Fruit fly (Drosophila melanogaster): ENCODE measurements around the gene Crag.

Crag gene

dm6 chrX:8560087-8560999 is 31.5 kb upstream of the Crag start, which contains the start of the genes CG12112 and Trf4-1 (continued):
- TF ChIP-seq ab (GFP tag; optimal IDR thresholded peaks at IDR 0.05) (no peak), grn (GFP tag; optimal IDR thresholded peaks at IDR 0.05) (peak; percentile 8), CG42726 (GFP tag; IDR thresholded peaks at IDR 0.05; ENCODE audit: partially characterized antibody) (no peak), br (optimal IDR thresholded peaks at IDR 0.05) (no peak), btn (GFP tag; optimal IDR thresholded peaks at IDR 0.05) (no peak), CHES-1-like (GFP tag; optimal IDR thresholded peaks at IDR 0.05) (no peak), gcm2 (GFP tag; optimal IDR thresholded peaks at IDR 0.05) (no peak), tin (GFP tag; optimal IDR thresholded peaks at IDR 0.05) (no peak), CG13775 (GFP tag; optimal IDR thresholded peaks at IDR 0.05) (no peak), z (GFP tag; IDR thresholded peaks at IDR 0.05) (no peak), slp2 (GFP tag; optimal IDR thresholded peaks at IDR 0.05) (no peak), klu (GFP tag; IDR thresholded peaks at IDR 0.05) (no peak), pfk (GFP tag; optimal IDR thresholded peaks at IDR 0.05) (no peak), CG3407 (GFP tag; optimal IDR thresholded peaks at IDR 0.05) (no peak), CG11398 (GFP tag; optimal IDR thresholded peaks at IDR 0.05) (no peak), fu2 (GFP tag; optimal IDR thresholded peaks at IDR 0.05) (no peak), CG7928 (GFP tag; optimal IDR thresholded peaks at IDR 0.05) (peak; percentile 10), gfzf (GFP tag; optimal IDR thresholded peaks at IDR 0.05) (peak; percentile 63), Trl (optimal IDR thresholded peaks at IDR 0.05) (no peak), Trl (GFP tag; optimal IDR thresholded peaks at IDR 0.05) (peak; percentile 12), B-H2 (GFP tag; optimal IDR thresholded peaks at IDR 0.05) (no peak), CG4707 (GFP tag; optimal IDR thresholded peaks at IDR 0.05) (no peak), CG6791 (GFP tag; IDR thresholded peaks at IDR 0.05; ENCODE audit: partially characterized antibody) (peak; percentile 80), CG12219 (GFP tag; optimal IDR thresholded peaks at IDR 0.05) (no peak), CG17802 (tag; optimal IDR thresholded peaks at IDR 0.05) (no peak), dati (GFP tag; IDR thresholded peaks at IDR 0.05) (no peak), CG8089 (GFP tag; optimal IDR thresholded peaks at IDR 0.05) (no peak), NFAT (GFP tag; IDR thresholded peaks at IDR 0.05) (no peak), yki (optimal IDR thresholded peaks at IDR 0.05) (no peak), CG34376 (GFP tag; optimal IDR thresholded peaks at IDR 0.05) (no peak), esg (GFP tag; conservative IDR thresholded peaks at IDR 0.05) (no peak), trem (tag; optimal IDR thresholded peaks at IDR 0.05) (peak; percentile 49), bigmax (GFP tag; optimal IDR thresholded peaks at IDR 0.05) (no peak), CG31441 (GFP tag; IDR thresholded peaks at IDR 0.05) (peak; percentile 35; the same call in 1 of the 2 replicates), D19A (tag; optimal IDR thresholded peaks at IDR 0.05) (no peak), wek (GFP tag; optimal IDR thresholded peaks at IDR 0.05) (no peak), CG10274 (GFP tag; optimal IDR thresholded peaks at IDR 0.05) (no peak), CG15073 (GFP tag; optimal IDR thresholded peaks at IDR 0.05) (no peak), ftz-f1 (GFP tag; optimal IDR thresholded peaks at IDR 0.05) (no peak), CG17361 (GFP tag; IDR thresholded peaks at IDR 0.05) (peak; percentile 51; the same call in 1 of the 3 replicates), Six4 (GFP tag; optimal IDR thresholded peaks at IDR 0.05) (no peak), ash1 (GFP tag; optimal IDR thresholded peaks at IDR 0.05) (no peak), Nf-YA (GFP tag; IDR thresholded peaks at IDR 0.05) (no peak), onecut (GFP tag; IDR thresholded peaks at IDR 0.05) (peak; percentile 55), ham (GFP tag; IDR thresholded peaks at IDR 0.05) (no peak), CG43689 (GFP tag; IDR thresholded peaks at IDR 0.05) (no peak), CG33213 (GFP tag; optimal IDR thresholded peaks at IDR 0.05) (peak; percentile 24), sqz (GFP tag; optimal IDR thresholded peaks at IDR 0.05) (no peak), CG1024 (GFP tag; IDR thresholded peaks at IDR 0.05) (no peak), CG11560 (tag; IDR thresholded peaks at IDR 0.05) (peak; percentile 48; the same call in 2 of the 3 replicates), E2f2 (GFP tag; IDR thresholded peaks at IDR 0.05) (peak; percentile 16; the same call in 1 of the 2 replicates)

All from whole organism, embryonic.